Worm (Caenorhabditis elegans) whole organism, L4 larva: ENCODE results near the gene F57A8.7.

Experiments used
- T20F7.1 ChIP-seq: fragments of 200-800 bp; sonication (Bioruptor generic); optimal IDR thresholded peaks from 2 replicates; lab custom pipeline; 2018; ENCODE audit warnings: mild to moderate bottlenecking, missing genetic modification characterization, missing compliant biosample characterization
- aly-2 ChIP-seq: sonication (generic microtip); optimal IDR thresholded peaks from 2 replicates; lab custom pipeline; 2018; ENCODE audit warnings: missing biosample characterization, missing genetic modification characterization
- attf-4 ChIP-seq: sonication (generic microtip); optimal IDR thresholded peaks from 3 replicates; lab custom pipeline; 2017; ENCODE audit warnings: missing biosample characterization, missing genetic modification characterization
- ceh-62 ChIP-seq: sonication (generic microtip); optimal IDR thresholded peaks from 2 replicates; lab custom pipeline; 2017; ENCODE audit warnings: missing biosample characterization, missing genetic modification characterization
- ctbp-1 ChIP-seq: fragments of 200-800 bp; sonication (Bioruptor generic); IDR thresholded peaks from 2 replicates; pipeline ENCODE4 v1.3.6; 2022; ENCODE audit warnings: missing genetic modification reagents, missing genetic modification characterization, missing compliant biosample characterization
- daf-16 ChIP-seq, 3 experiments: sonication (generic microtip); optimal IDR thresholded peaks; 2 replicates each; lab custom pipeline; 2016 to 2017; ENCODE audit warnings: missing genetic modification characterization in 3 of 3, missing genetic modification reagents in 3 of 3, mild to moderate bottlenecking in 2 of 3, missing compliant biosample characterization in 2 of 3, missing biosample characterization in 1 of 3, moderate library complexity in 1 of 3
- dmd-6 ChIP-seq: fragments of 200-800 bp; sonication (Bioruptor generic); IDR thresholded peaks from 2 replicates; pipeline ENCODE4 v1.3.6; 2022; ENCODE audit warnings: missing genetic modification reagents, missing genetic modification characterization, missing compliant biosample characterization
- dpl-1 ChIP-seq: fragments of 150-350 bp; optimal IDR thresholded peaks from 2 replicates; lab custom pipeline; 2014; ENCODE audit warnings: missing biosample characterization, missing genetic modification reagents, missing genetic modification characterization
- dve-1 ChIP-seq: sonication (generic microtip); optimal IDR thresholded peaks from 2 replicates; lab custom pipeline; 2017; ENCODE audit warnings: antibody characterized with exemption, mild to moderate bottlenecking, missing genetic modification characterization, missing compliant biosample characterization; ENCODE audit not compliant: insufficient read depth
- egl-27 ChIP-seq: sonication (generic microtip); optimal IDR thresholded peaks from 3 replicates; lab custom pipeline; 2017; ENCODE audit warnings: missing biosample characterization, missing genetic modification reagents, missing genetic modification characterization
- fkh-10 ChIP-seq: fragments of 150-350 bp; optimal IDR thresholded peaks from 2 replicates; lab custom pipeline; 2014; ENCODE audit warnings: missing biosample characterization, missing genetic modification reagents, missing genetic modification characterization
- gei-8 ChIP-seq: fragments of 200-800 bp; sonication (Bioruptor generic); optimal IDR thresholded peaks from 2 replicates; lab custom pipeline; 2018; ENCODE audit warnings: mild to moderate bottlenecking, missing genetic modification characterization, missing compliant biosample characterization
- hlh-11 ChIP-seq: fragments of 200-800 bp; sonication (Bioruptor generic); optimal IDR thresholded peaks from 2 replicates; lab custom pipeline; 2018; ENCODE audit warnings: mild to moderate bottlenecking, missing genetic modification characterization, missing compliant biosample characterization
- lim-7 ChIP-seq: fragments of 200-800 bp; sonication (Bioruptor generic); IDR thresholded peaks from 2 replicates; pipeline ENCODE4 v1.3.6; 2022; ENCODE audit warnings: missing genetic modification characterization, missing compliant biosample characterization
- lin-15B ChIP-seq: fragments of 150-350 bp; sonication (generic microtip); optimal IDR thresholded peaks from 3 replicates; lab custom pipeline; 2014; ENCODE audit warnings: missing biosample characterization, missing genetic modification characterization
- lin-29 ChIP-seq: fragments of 200-800 bp; sonication (Bioruptor generic); IDR thresholded peaks from 2 replicates; pipeline ENCODE4 v1.3.6; 2022; ENCODE audit warnings: missing genetic modification reagents, missing genetic modification characterization, missing compliant biosample characterization
- madf-9 ChIP-seq: fragments of 200-800 bp; sonication (Bioruptor generic); conservative IDR thresholded peaks from 2 replicates; pipeline ENCODE4 v1.3.6; 2022; ENCODE audit warnings: missing genetic modification reagents, missing genetic modification characterization, missing compliant biosample characterization
- mdl-1 ChIP-seq, 2 experiments: fragments of 150-350 bp in 1 of 2; sonication (generic microtip) in 1 of 2; optimal IDR thresholded peaks; 2 replicates each; lab custom pipeline; 2014 to 2017; ENCODE audit warnings: missing biosample characterization in 2 of 2, missing genetic modification characterization in 2 of 2
- mdt-29 ChIP-seq: fragments of 200-800 bp; sonication (Bioruptor generic); IDR thresholded peaks from 2 replicates; pipeline ENCODE4 v1.3.6; 2022; ENCODE audit warnings: missing genetic modification reagents, missing genetic modification characterization, missing compliant biosample characterization
- mep-1 ChIP-seq: fragments of 150-350 bp; sonication (generic microtip); optimal IDR thresholded peaks from 3 replicates; lab custom pipeline; 2014; ENCODE audit warnings: missing biosample characterization, missing genetic modification characterization
- mes-2 ChIP-seq: sonication (generic microtip); optimal IDR thresholded peaks from 2 replicates; lab custom pipeline; 2016; ENCODE audit warnings: missing genotype, mild to moderate bottlenecking, missing genetic modification characterization, missing compliant biosample characterization; ENCODE audit not compliant: poor library complexity, severe bottlenecking
- mxl-3 ChIP-seq: fragments of 200-800 bp; sonication (Bioruptor generic); optimal IDR thresholded peaks from 2 replicates; lab custom pipeline; 2018; ENCODE audit warnings: mild to moderate bottlenecking, missing genetic modification characterization, missing compliant biosample characterization
- nhr-10 ChIP-seq: fragments of 150-350 bp; optimal IDR thresholded peaks from 2 replicates; lab custom pipeline; 2014; ENCODE audit warnings: missing biosample characterization, missing genetic modification characterization
- nhr-11 ChIP-seq: fragments of 150-350 bp; optimal IDR thresholded peaks from 2 replicates; lab custom pipeline; 2014; ENCODE audit warnings: missing biosample characterization, missing genetic modification characterization
- nhr-237 ChIP-seq: sonication (generic microtip); optimal IDR thresholded peaks from 2 replicates; lab custom pipeline; 2017; ENCODE audit warnings: missing biosample characterization, missing genetic modification characterization
- nhr-25 ChIP-seq: sonication (generic microtip); optimal IDR thresholded peaks from 2 replicates; lab custom pipeline; 2017; ENCODE audit warnings: missing genetic modification characterization, mild to moderate bottlenecking, missing compliant biosample characterization, antibody characterized with exemption, moderate library complexity, borderline replicate concordance; ENCODE audit not compliant: insufficient read depth
- nhr-28 ChIP-seq: fragments of 150-350 bp; optimal IDR thresholded peaks from 2 replicates; lab custom pipeline; 2014; ENCODE audit warnings: missing biosample characterization, missing genetic modification characterization
- nhr-41 ChIP-seq: fragments of 200-800 bp; sonication (Bioruptor generic); IDR thresholded peaks from 2 replicates; pipeline ENCODE4 v1.3.6; 2022; ENCODE audit warnings: missing genetic modification reagents, missing genetic modification characterization, missing compliant biosample characterization
- nhr-77 ChIP-seq: fragments of 150-350 bp; optimal IDR thresholded peaks from 2 replicates; lab custom pipeline; 2014; ENCODE audit warnings: missing biosample characterization, missing genetic modification characterization
- pqm-1 ChIP-seq: sonication (generic microtip); optimal IDR thresholded peaks from 2 replicates; lab custom pipeline; 2017; ENCODE audit warnings: missing biosample characterization, missing genetic modification characterization
- snpc-1.2 ChIP-seq: fragments of 200-800 bp; sonication (Bioruptor generic); IDR thresholded peaks from 2 replicates; pipeline ENCODE4 v1.3.6; 2022; ENCODE audit warnings: missing genetic modification reagents, missing genetic modification characterization, missing compliant biosample characterization
- spr-3 ChIP-seq: fragments of 200-800 bp; sonication (Bioruptor generic); optimal IDR thresholded peaks from 2 replicates; lab custom pipeline; 2018; ENCODE audit warnings: mild to moderate bottlenecking, missing genetic modification characterization, missing compliant biosample characterization
- unc-62 ChIP-seq, 3 experiments: fragments of 150-350 bp in 1 of 3; sonication (generic microtip); optimal IDR thresholded peaks in 2 of 3; peaks in 1 of 3; 1 replicate in 1 of 3; 2 replicates in 2 of 3; lab custom pipeline; 2014 to 2017; ENCODE audit warnings: missing biosample characterization in 3 of 3, missing genetic modification characterization in 3 of 3, missing genetic modification reagents in 3 of 3, missing genotype in 1 of 3
- zfp-2 ChIP-seq: sonication (generic microtip); optimal IDR thresholded peaks from 2 replicates; lab custom pipeline; 2016; ENCODE audit warnings: mild to moderate bottlenecking, missing genetic modification characterization, missing compliant biosample characterization
- ztf-11 ChIP-seq: fragments of 150-350 bp; optimal IDR thresholded peaks from 2 replicates; lab custom pipeline; 2014; ENCODE audit warnings: missing biosample characterization, missing genetic modification characterization
- ztf-7 ChIP-seq: fragments of 150-350 bp; optimal IDR thresholded peaks from 2 replicates; lab custom pipeline; 2014; ENCODE audit warnings: missing biosample characterization, missing genetic modification characterization

Gene F57A8.7

ce11 chrV:10090461-10090860, 14.9 kb downstream of the F57A8.7 start, which contains the start of gene R04B5.7:
Gene R04B5.7, minus strand, starts transcription at chrV:10090561.
- TF ChIP-seq unc-62 (GFP tag; optimal IDR thresholded peaks at IDR 0.05 in 1 of 2; lab: Kevin White, UChicago) (peak in 1 of 2 experiments; percentile 19), unc-62 (tag; optimal IDR thresholded peaks at IDR 0.05; lab: Kevin White, UChicago) (no peak), lin-29 (no peak), mdt-29 (GFP tag; lab: Robert Waterston, UW) (no peak)

ce11 chrV:10091152-10091551, 15.6 kb downstream of the F57A8.7 start, which contains the start of gene R04B5.11:
Gene R04B5.11, minus strand, starts transcription at chrV:10091252.
- TF ChIP-seq nhr-41 (no peak), mep-1 (tag; lab: Kevin White, UChicago) (no peak), nhr-10 (no peak), mdl-1 (tag; optimal IDR thresholded peaks at IDR 0.05; lab: Kevin White, UChicago) (no peak), nhr-25 (tag; lab: Kevin White, UChicago) (no peak), fkh-10 (no peak)
- TF ChIP-seq, all 104 proteins: peak for 0

- no peak for TF ChIP-seq nhr-11 (tag; lab: Kevin White, UChicago)
- no peak for TF ChIP-seq lin-15B (tag; lab: Kevin White, UChicago)
- TF ChIP-seq snpc-1.2 (GFP tag; lab: Robert Waterston, UW): no peak
- no peak for TF ChIP-seq mxl-3
- no peak for TF ChIP-seq ztf-11 (tag; lab: Kevin White, UChicago)
- no peak for TF ChIP-seq T20F7.1 (GFP tag; lab: Kevin White, UChicago)
- no peak for TF ChIP-seq gei-8
- no peak for TF ChIP-seq fkh-10
- TF ChIP-seq nhr-237 (tag; lab: Kevin White, UChicago): no peak
- TF ChIP-seq egl-27: no peak
- no peak for TF ChIP-seq zfp-2 (tag; lab: Kevin White, UChicago)
- TF ChIP-seq ceh-62 (tag; lab: Kevin White, UChicago): no peak
- no peak for TF ChIP-seq madf-9
- no peak for TF ChIP-seq lim-7 (GFP tag; lab: Robert Waterston, UW)
- no peak for TF ChIP-seq aly-2 (tag; lab: Kevin White, UChicago)
- no peak for TF ChIP-seq dpl-1
- TF ChIP-seq ztf-7 (tag; lab: Kevin White, UChicago): no peak
Observed at ce11 chrV:10094374-10094773, 18.8 kb downstream of the F57A8.7 start, which contains the start of gene srd-49. Gene srd-49, plus strand, starts transcription at chrV:10094674.

- TF ChIP-seq dmd-6 (GFP tag; lab: Robert Waterston, UW): peak; percentile 66
- TF ChIP-seq hlh-11 (tag; lab: Kevin White, UChicago): peak; percentile 13
- no peak for TF ChIP-seq ctbp-1 (GFP tag; lab: Robert Waterston, UW)
- no peak for TF ChIP-seq mes-2
- no peak for TF ChIP-seq attf-4 (tag; lab: Kevin White, UChicago)
- TF ChIP-seq spr-3 (GFP tag; lab: Kevin White, UChicago): no peak
- peak; percentile 80 for TF ChIP-seq nhr-28 (tag; lab: Kevin White, UChicago)
- TF ChIP-seq dve-1 (tag; lab: Kevin White, UChicago): peak; percentile 52
- peak; percentile 86 for TF ChIP-seq pqm-1 (tag; lab: Kevin White, UChicago)
- peak; percentile 50 for TF ChIP-seq nhr-77
- TF ChIP-seq daf-16 (GFP tag; optimal IDR thresholded peaks at IDR 0.05; lab: Kevin White, UChicago): no peak
- TF ChIP-seq daf-16 (tag; optimal IDR thresholded peaks at IDR 0.05; lab: Kevin White, UChicago): peak; percentile 40
Observed at ce11 chrV:10096932-10097331, 21.4 kb downstream of the F57A8.7 start.
